Fruit fly (Drosophila melanogaster): ENCODE measurements around the gene CG8032.

The CG8032 gene

dm6 chr3R:8659907-8660660, 3.8 kb upstream of the CG8032 start (continued):
- TF ChIP-seq fd102C (GFP tag; optimal IDR thresholded peaks at IDR 0.05) (no peak), mam (GFP tag; optimal IDR thresholded peaks at IDR 0.05) (peak; percentile 62), CG18764 (GFP tag; optimal IDR thresholded peaks at IDR 0.05) (peak; percentile 16), sug (tag; optimal IDR thresholded peaks at IDR 0.05) (peak; percentile 64), HHEX (GFP tag; optimal IDR thresholded peaks at IDR 0.05) (peak; percentile 50), phol (tag; optimal IDR thresholded peaks at IDR 0.05) (peak; percentile 70), nmo (GFP tag; optimal IDR thresholded peaks at IDR 0.05) (peak; percentile 64), CG2875 (GFP tag; optimal IDR thresholded peaks at IDR 0.05) (peak; percentile 40), CG7556 (GFP tag; optimal IDR thresholded peaks at IDR 0.05) (no peak), inv (GFP tag; IDR thresholded peaks at IDR 0.05; ENCODE audit: partially characterized antibody) (peak; percentile 87), prd (optimal IDR thresholded peaks at IDR 0.05) (no peak), prd (GFP tag; IDR thresholded peaks at IDR 0.05) (peak; percentile 55; the same call in 2 of the 3 replicates), sc (optimal IDR thresholded peaks at IDR 0.05) (no peak), sc (GFP tag; optimal IDR thresholded peaks at IDR 0.05) (no peak), dati (GFP tag; IDR thresholded peaks at IDR 0.05) (no peak), CG17359 (tag; optimal IDR thresholded peaks at IDR 0.05) (peak; percentile 2), CG17829 (tag; optimal IDR thresholded peaks at IDR 0.05) (peak; percentile 80), CG11723 (GFP tag; optimal IDR thresholded peaks at IDR 0.05) (peak; percentile 32), CG15011 (GFP tag; optimal IDR thresholded peaks at IDR 0.05) (no peak), ranshi (GFP tag; IDR thresholded peaks at IDR 0.05) (0 out of 2 replicates have a peak, but pooled peaks have one; percentile 20), crol (GFP tag; IDR thresholded peaks at IDR 0.05) (no peak), Spps (tag; optimal IDR thresholded peaks at IDR 0.05) (no peak), slbo (GFP tag; IDR thresholded peaks at IDR 0.05) (peak; percentile 65), pros (GFP tag; optimal IDR thresholded peaks at IDR 0.05) (peak; percentile 35), dpn (GFP tag; optimal IDR thresholded peaks at IDR 0.05) (peak; percentile 60), zf30C (GFP tag; optimal IDR thresholded peaks at IDR 0.05) (peak; percentile 50), Ravus (GFP tag; IDR thresholded peaks at IDR 0.05) (no peak), stwl (tag; optimal IDR thresholded peaks at IDR 0.05) (peak; percentile 76), CG17385 (GFP tag; optimal IDR thresholded peaks at IDR 0.05) (peak; percentile 37), mld (GFP tag; IDR thresholded peaks at IDR 0.05; ENCODE audit: partially characterized antibody) (peak; percentile 83), CG1832 (GFP tag; optimal IDR thresholded peaks at IDR 0.05) (no peak), CG17361 (GFP tag; IDR thresholded peaks at IDR 0.05) (peak; percentile 39; the same call in 1 of the 3 replicates), Hr78 (GFP tag; optimal IDR thresholded peaks at IDR 0.05) (no peak), onecut (GFP tag; IDR thresholded peaks at IDR 0.05) (peak; percentile 54), CG10366 (GFP tag; IDR thresholded peaks at IDR 0.05) (no peak), chn (GFP tag; optimal IDR thresholded peaks at IDR 0.05) (no peak), H2.0 (GFP tag; IDR thresholded peaks at IDR 0.05) (no peak), ssp (GFP tag; IDR thresholded peaks at IDR 0.05) (peak; percentile 55), sqz (GFP tag; optimal IDR thresholded peaks at IDR 0.05) (peak; percentile 87), unpg (GFP tag; optimal IDR thresholded peaks at IDR 0.05) (peak; percentile 40), CG17912 (GFP tag; optimal IDR thresholded peaks at IDR 0.05) (peak; percentile 32), CG18476 (GFP tag; optimal IDR thresholded peaks at IDR 0.05) (no peak), shn (GFP tag; optimal IDR thresholded peaks at IDR 0.05) (peak; percentile 61), CG7745 (tag; optimal IDR thresholded peaks at IDR 0.05) (no peak), pzg (GFP tag; optimal IDR thresholded peaks at IDR 0.05) (peak; percentile 99), bigmax (GFP tag; optimal IDR thresholded peaks at IDR 0.05) (peak; percentile 47), knrl (GFP tag; IDR thresholded peaks at IDR 0.05; ENCODE audit: partially characterized antibody) (peak; percentile 91), CG17328 (GFP tag; IDR thresholded peaks at IDR 0.05) (peak; percentile 60), Sox102F (GFP tag; optimal IDR thresholded peaks at IDR 0.05) (no peak)
